Fruit fly (Drosophila melanogaster): Measurements from ENCODE around the gene Zwilch.
A peak's percentile ranks its signal among the peaks of the same experiment; 100 is the strongest.

Zwilch gene

DNA sequence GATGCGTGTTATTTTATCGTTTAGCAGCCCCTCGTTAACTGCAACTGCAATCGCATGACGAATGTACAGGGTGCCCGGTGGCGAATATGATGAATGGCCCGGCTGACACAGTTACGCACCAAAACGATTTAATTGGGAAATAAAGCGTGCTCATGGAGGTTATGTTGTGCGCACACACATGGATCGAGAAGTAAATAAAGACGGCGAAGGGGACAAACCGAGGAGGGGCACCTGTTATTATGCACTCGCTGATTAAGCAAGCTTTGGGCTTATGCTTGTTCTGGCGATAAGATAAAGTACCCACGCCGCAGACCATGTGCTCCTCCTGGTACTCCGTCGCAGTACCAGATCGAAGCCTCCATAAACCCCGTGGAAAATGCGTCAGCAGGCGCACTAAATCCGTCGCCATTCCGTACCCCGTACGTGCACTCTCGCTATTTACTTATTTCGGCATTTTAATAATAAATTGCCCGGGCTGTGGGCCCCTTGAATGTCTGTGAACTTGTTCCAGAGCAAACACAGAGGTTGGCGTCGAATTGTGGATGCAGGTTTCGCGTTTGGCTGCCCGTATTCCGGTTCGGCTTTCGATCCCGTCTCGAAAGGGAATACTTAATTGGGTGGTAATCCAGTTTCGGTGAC is 12.0 kb upstream of the Zwilch start:
- TF ChIP-seq dmrt93B (GFP tag; optimal IDR thresholded peaks at IDR 0.05) (peak; percentile 22), Abd-B (GFP tag; optimal IDR thresholded peaks at IDR 0.05) (no peak), brk (GFP tag; optimal IDR thresholded peaks at IDR 0.05) (peak; percentile 64), ey (GFP tag; optimal IDR thresholded peaks at IDR 0.05) (peak; percentile 76), h (GFP tag; optimal IDR thresholded peaks at IDR 0.05) (peak; percentile 79), CG9705 (GFP tag; optimal IDR thresholded peaks at IDR 0.05) (no peak), dsf (GFP tag; optimal IDR thresholded peaks at IDR 0.05; ENCODE audit: borderline replicate concordance) (no peak), br (GFP tag; optimal IDR thresholded peaks at IDR 0.05) (peak; percentile 72), Hr83 (GFP tag; optimal IDR thresholded peaks at IDR 0.05; ENCODE audit: poor library complexity, severe bottlenecking) (peak; percentile 66), fru (GFP tag; optimal IDR thresholded peaks at IDR 0.05) (peak; percentile 80), Sp1 (GFP tag; optimal IDR thresholded peaks at IDR 0.05) (peak; percentile 56), Jra (GFP tag; optimal IDR thresholded peaks at IDR 0.05) (peak; percentile 71), Mio (GFP tag; optimal IDR thresholded peaks at IDR 0.05) (no peak), Hnf4 (GFP tag; optimal IDR thresholded peaks at IDR 0.05) (peak; percentile 46), usp (GFP tag; optimal IDR thresholded peaks at IDR 0.05) (no peak), CrebA (GFP tag; optimal IDR thresholded peaks at IDR 0.05; ENCODE audit: borderline replicate concordance) (no peak), GATAd (GFP tag; optimal IDR thresholded peaks at IDR 0.05) (no peak), rgr (GFP tag; optimal IDR thresholded peaks at IDR 0.05) (peak; percentile 80), Myc (optimal IDR thresholded peaks at IDR 0.05) (no peak), pan (optimal IDR thresholded peaks at IDR 0.05) (no peak), foxo (GFP tag; optimal IDR thresholded peaks at IDR 0.05) (peak in 1 of 2 experiments; percentile 74), sv (GFP tag; optimal IDR thresholded peaks at IDR 0.05) (no peak), HLH106 (tag; optimal IDR thresholded peaks at IDR 0.05) (peak; percentile 63), sage (GFP tag; optimal IDR thresholded peaks at IDR 0.05) (peak; percentile 25), CG32264 (GFP tag; optimal IDR thresholded peaks at IDR 0.05) (no peak), Hr78 (GFP tag; optimal IDR thresholded peaks at IDR 0.05) (no peak), lola (GFP tag; optimal IDR thresholded peaks at IDR 0.05) (no peak), psq (GFP tag; optimal IDR thresholded peaks at IDR 0.05) (peak; percentile 58), tai (GFP tag; optimal IDR thresholded peaks at IDR 0.05) (no peak), dl (GFP tag; optimal IDR thresholded peaks at IDR 0.05; ENCODE audit: insufficient read depth in 1 of 2, partially characterized antibody in 2 of 2) (no peak), jim (GFP tag; optimal IDR thresholded peaks at IDR 0.05) (no peak), Rel (GFP tag; optimal IDR thresholded peaks at IDR 0.05) (no peak), Rel (tag; optimal IDR thresholded peaks at IDR 0.05) (peak; percentile 59), OdsH (GFP tag; optimal IDR thresholded peaks at IDR 0.05) (peak; percentile 26), Dif (GFP tag; optimal IDR thresholded peaks at IDR 0.05; ENCODE audit: partially characterized antibody) (no peak), N (GFP tag; optimal IDR thresholded peaks at IDR 0.05) (no peak), Dfd (GFP tag; optimal IDR thresholded peaks at IDR 0.05) (no peak), woc (GFP tag; optimal IDR thresholded peaks at IDR 0.05) (no peak), Vsx2 (GFP tag; optimal IDR thresholded peaks at IDR 0.05; ENCODE audit: partially characterized antibody) (no peak)

DNA sequence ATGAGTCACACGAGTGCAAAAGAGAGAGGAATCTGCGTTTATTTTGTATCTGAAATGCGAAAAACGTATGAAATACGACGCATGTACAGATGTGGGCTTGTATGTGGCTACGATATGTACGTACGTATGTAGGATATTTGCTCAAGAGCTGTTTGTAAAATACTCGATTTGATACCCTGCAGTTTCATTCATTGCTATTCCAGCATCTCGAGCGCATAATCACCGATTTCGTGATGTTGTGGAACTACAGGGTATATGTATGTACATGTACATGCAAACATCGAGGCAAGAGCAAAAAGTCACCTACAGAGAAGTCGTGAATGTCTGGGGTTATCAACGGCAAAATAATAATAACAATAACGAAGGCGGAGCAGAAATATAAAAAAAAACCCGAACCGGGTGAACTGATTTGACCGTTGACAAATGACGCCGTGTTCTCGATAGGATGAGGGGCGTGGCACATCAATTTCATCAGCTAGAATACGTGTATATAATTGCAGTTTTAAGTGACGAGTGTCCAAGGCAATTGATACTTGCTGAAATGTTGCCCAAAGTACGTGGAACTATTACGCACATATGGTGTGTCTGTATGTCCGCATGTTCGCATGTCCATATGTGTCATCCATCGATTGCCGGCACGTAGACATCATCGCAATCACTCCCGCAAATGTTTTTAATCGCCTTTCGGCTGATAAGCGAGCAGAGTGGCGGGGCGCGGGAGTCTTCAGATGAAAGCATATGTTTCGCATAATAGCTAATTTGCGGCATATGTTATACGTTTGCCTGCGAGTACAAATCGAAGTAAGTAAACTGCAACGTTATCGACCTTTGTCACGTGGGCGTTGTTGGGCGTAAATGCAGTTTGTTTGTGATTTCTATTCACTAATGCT is 11.0 kb upstream of the Zwilch start:
- TF ChIP-seq CG32264 (GFP tag; optimal IDR thresholded peaks at IDR 0.05) (no peak), Mio (GFP tag; optimal IDR thresholded peaks at IDR 0.05) (no peak), Abd-B (GFP tag; optimal IDR thresholded peaks at IDR 0.05) (no peak), OdsH (GFP tag; optimal IDR thresholded peaks at IDR 0.05) (peak; percentile 26), dl (GFP tag; optimal IDR thresholded peaks at IDR 0.05; ENCODE audit: insufficient read depth in 1 of 2, partially characterized antibody in 2 of 2) (no peak), Hnf4 (GFP tag; optimal IDR thresholded peaks at IDR 0.05) (no peak), foxo (GFP tag; optimal IDR thresholded peaks at IDR 0.05) (no peak), Rel (GFP tag; optimal IDR thresholded peaks at IDR 0.05) (no peak), Rel (tag; optimal IDR thresholded peaks at IDR 0.05) (peak; percentile 38), brk (GFP tag; optimal IDR thresholded peaks at IDR 0.05) (no peak), HLH106 (tag; optimal IDR thresholded peaks at IDR 0.05) (no peak), rgr (GFP tag; optimal IDR thresholded peaks at IDR 0.05) (no peak), lola (GFP tag; optimal IDR thresholded peaks at IDR 0.05) (no peak), psq (GFP tag; optimal IDR thresholded peaks at IDR 0.05) (peak; percentile 4), Dfd (GFP tag; optimal IDR thresholded peaks at IDR 0.05) (no peak), sage (GFP tag; optimal IDR thresholded peaks at IDR 0.05) (peak; percentile 3), Jra (GFP tag; optimal IDR thresholded peaks at IDR 0.05) (peak; percentile 37)

All from whole organism, wandering third instar larva.